Worm (Caenorhabditis elegans): ENCODE measurements around the gene W05B2.2.

- TF ChIP-seq jun-1 (tag; optimal IDR thresholded peaks at IDR 0.05) (no peak), lin-15B (tag; optimal IDR thresholded peaks at IDR 0.05) (no peak), pax-3 (tag; optimal IDR thresholded peaks at IDR 0.05) (no peak), mdl-1 (tag; optimal IDR thresholded peaks at IDR 0.05) (no peak), ztf-4 (tag; optimal IDR thresholded peaks at IDR 0.05) (no peak), hlh-4 (tag; optimal IDR thresholded peaks at IDR 0.05) (no peak), nhr-12 (tag; optimal IDR thresholded peaks at IDR 0.05) (no peak), efl-1 (optimal IDR thresholded peaks at IDR 0.05) (no peak), efl-1 (GFP tag; optimal IDR thresholded peaks at IDR 0.05 in 1 of 2) (peak in 1 of 2 experiments; percentile 72), nhr-84 (tag; optimal IDR thresholded peaks at IDR 0.05) (no peak)
Measured at ce11 chrIII:11010597-11010996, 43.7 kb upstream of the W05B2.2 start.
